Fruit fly (Drosophila melanogaster): ENCODE results near the gene CtsK1.
A peak's percentile ranks its signal among the peaks of the same experiment; 100 is the strongest.

dm6 chr3L:14028485-14029384 lies 34.7 kb downstream of the CtsK1 start, which contains the start of gene Ptip:
- TF ChIP-seq D1 (tag; optimal IDR thresholded peaks at IDR 0.05), result no peak
- TF ChIP-seq CG9948 (tag; optimal IDR thresholded peaks at IDR 0.05), result no peak
- no peak for TF ChIP-seq CG10348 (GFP tag; IDR thresholded peaks at IDR 0.05)
- TF ChIP-seq CG32121 (GFP tag; IDR thresholded peaks at IDR 0.05), result peak; percentile 49; the same call in 1 of the 2 replicates
- no peak for TF ChIP-seq EcR (GFP tag; optimal IDR thresholded peaks at IDR 0.05)
- TF ChIP-seq Ets98B (GFP tag; IDR thresholded peaks at IDR 0.05), result 0 out of 2 replicates have a peak, but pooled peaks have one; percentile 64
- peak; percentile 66 for TF ChIP-seq CG12605 (GFP tag; IDR thresholded peaks at IDR 0.05)

Data from whole organism, pupa.